Worm (Caenorhabditis elegans): ENCODE measurements around the gene T26E4.18.

The T26E4.18 gene

ce11 chrV:15792409-15792808 is 11.2 kb downstream of the T26E4.18 start, which contains the start of gene T26E4.4:
Gene T26E4.4, minus strand, starts transcription at chrV:15792509.
- TF ChIP-seq F49E8.2 (tag; optimal IDR thresholded peaks at IDR 0.05; ENCODE audit: insufficient read depth) (no peak), somi-1 (GFP tag; optimal IDR thresholded peaks at IDR 0.05) (no peak), egrh-3 (GFP tag; IDR thresholded peaks at IDR 0.05) (no peak), F10E7.11 (tag; optimal IDR thresholded peaks at IDR 0.05) (no peak), ztf-25 (GFP tag; IDR thresholded peaks at IDR 0.05) (no peak), snpc-4 (GFP tag; optimal IDR thresholded peaks at IDR 0.05) (no peak), snpc-4 (tag; optimal IDR thresholded peaks at IDR 0.05) (no peak)

ce11 chrV:15782494-15782893 is 21.2 kb downstream of the T26E4.18 start, which contains the start of gene T26E4.3:
Gene T26E4.3, plus strand, starts transcription at chrV:15782794.
- TF ChIP-seq mes-4 (tag; optimal IDR thresholded peaks at IDR 0.05) (no peak), egl-18 (GFP tag; IDR thresholded peaks at IDR 0.05) (no peak), dox-1 (GFP tag; IDR thresholded peaks at IDR 0.05) (no peak)

ce11 chrV:15781086-15781485 is 22.6 kb downstream of the T26E4.18 start, which contains the start of gene T26E4.2:
Gene T26E4.2, plus strand, starts transcription at chrV:15781386.
- TF ChIP-seq ccch-3 (GFP tag; optimal IDR thresholded peaks at IDR 0.05) (no peak), somi-1 (GFP tag; optimal IDR thresholded peaks at IDR 0.05) (no peak), mes-4 (tag; optimal IDR thresholded peaks at IDR 0.05) (no peak), ztf-28 (GFP tag; IDR thresholded peaks at IDR 0.05) (no peak), attf-3 (GFP tag; conservative IDR thresholded peaks at IDR 0.05) (no peak), attf-5 (GFP tag; optimal IDR thresholded peaks at IDR 0.05) (no peak), D2030.7 (GFP tag; IDR thresholded peaks at IDR 0.05) (no peak), mel-28 (tag; optimal IDR thresholded peaks at IDR 0.05; ENCODE audit: borderline replicate concordance) (no peak), ZK185.1 (tag; optimal IDR thresholded peaks at IDR 0.05; ENCODE audit: poor library complexity, severe bottlenecking) (no peak), ceh-79 (tag; optimal IDR thresholded peaks at IDR 0.05) (no peak)

- no peak for TF ChIP-seq akir-1 (GFP tag; optimal IDR thresholded peaks at IDR 0.05)
- no peak for TF ChIP-seq nfyb-1 (GFP tag; IDR thresholded peaks at IDR 0.05)
- no peak for TF ChIP-seq nhr-179 (tag; optimal IDR thresholded peaks at IDR 0.05)
These were observed 24.4 kb downstream of the T26E4.18 start, which contains the start of the genes nhr-285 and irld-52 for ce11 chrV:15779128-15779729. Gene nhr-285, minus strand, starts transcription at chrV:15779228. Gene irld-52, plus strand, starts transcription at chrV:15779679.

ce11 chrV:15776651-15777050 is 27.0 kb downstream of the T26E4.18 start, which contains the start of gene nhr-283:
Gene nhr-283, minus strand, starts transcription at chrV:15776751.
- TF ChIP-seq die-1 (tag; optimal IDR thresholded peaks at IDR 0.05) (no peak), hrde-1 (tag; optimal IDR thresholded peaks at IDR 0.05; ENCODE audit: borderline replicate concordance) (no peak), Y56A3A.18 (GFP tag; IDR thresholded peaks at IDR 0.05) (no peak), ceh-100 (GFP tag; IDR thresholded peaks at IDR 0.05) (no peak), ztf-6 (GFP tag; IDR thresholded peaks at IDR 0.05) (no peak), lsy-27 (tag; optimal IDR thresholded peaks at IDR 0.05; ENCODE audit: borderline replicate concordance, insufficient read depth) (no peak), madf-6 (GFP tag; IDR thresholded peaks at IDR 0.05) (no peak), F33H1.4 (GFP tag; IDR thresholded peaks at IDR 0.05) (no peak), tbx-9 (tag; optimal IDR thresholded peaks at IDR 0.05; ENCODE audit: borderline replicate concordance) (no peak), rcor-1 (GFP tag; IDR thresholded peaks at IDR 0.05) (no peak), F39B2.1 (GFP tag; IDR thresholded peaks at IDR 0.05) (no peak)

All from whole organism, young adult.